Worm (Caenorhabditis elegans) whole organism, young adult: ENCODE measurements around the gene W04G3.10.

Experiments used
- F37B4.10 ChIP-seq: fragments of 200-800 bp; sonication (Bioruptor generic); IDR thresholded peaks from 2 replicates; pipeline ENCODE4 v1.3.6; 2022; ENCODE audit warnings: missing genetic modification characterization, missing compliant biosample characterization
- F55B11.4 ChIP-seq: sonication (generic microtip); optimal IDR thresholded peaks from 2 replicates; lab custom pipeline; 2016; ENCODE audit warnings: missing compliant biosample characterization, missing genetic modification characterization, borderline replicate concordance; ENCODE audit not compliant: insufficient read depth
- aptf-2 ChIP-seq: fragments of 200-800 bp; sonication (Bioruptor generic); conservative IDR thresholded peaks from 2 replicates; pipeline ENCODE4 v1.3.6; 2022; ENCODE audit warnings: missing genetic modification reagents, missing genetic modification characterization, missing compliant biosample characterization
- bed-2 ChIP-seq: fragments of 200-800 bp; sonication (Bioruptor generic); IDR thresholded peaks from 2 replicates; pipeline ENCODE4 v1.3.6; 2022; ENCODE audit warnings: missing genetic modification reagents, missing genetic modification characterization, missing compliant biosample characterization
- ceh-79 ChIP-seq: sonication (generic microtip); optimal IDR thresholded peaks from 2 replicates; lab custom pipeline; 2017; ENCODE audit warnings: mild to moderate bottlenecking, missing genetic modification characterization, missing compliant biosample characterization
- hlh-12 ChIP-seq: sonication (generic microtip); optimal IDR thresholded peaks from 2 replicates; lab custom pipeline; 2016; ENCODE audit warnings: missing genetic modification characterization, missing compliant biosample characterization
- hmg-20 ChIP-seq: fragments of 200-800 bp; sonication (Bioruptor generic); IDR thresholded peaks from 2 replicates; pipeline ENCODE4 v1.3.6; 2022; ENCODE audit warnings: missing genetic modification reagents, missing genetic modification characterization, missing compliant biosample characterization
- hsf-1 ChIP-seq: fragments of 200-800 bp; sonication (Bioruptor generic); IDR thresholded peaks from 2 replicates; pipeline ENCODE4 v1.3.6; 2022; ENCODE audit warnings: missing genetic modification reagents, missing genetic modification characterization, missing compliant biosample characterization
- lsl-1 ChIP-seq: fragments of 200-800 bp; sonication (Bioruptor generic); optimal IDR thresholded peaks from 2 replicates; lab custom pipeline; 2018; ENCODE audit warnings: mild to moderate bottlenecking, missing genetic modification characterization, moderate library complexity, missing compliant biosample characterization
- pha-4 ChIP-seq: fragments of 150-350 bp; sonication (generic microtip); optimal IDR thresholded peaks from 2 replicates; lab custom pipeline; 2014; ENCODE audit warnings: missing biosample characterization, missing genetic modification reagents, missing genetic modification characterization
- sea-2 ChIP-seq: fragments of 200-800 bp; sonication (Bioruptor generic); IDR thresholded peaks from 2 replicates; pipeline ENCODE4 v1.3.6; 2022; ENCODE audit warnings: missing genetic modification characterization, missing compliant biosample characterization
- ztf-3 ChIP-seq: fragments of 200-800 bp; sonication (Bioruptor generic); optimal IDR thresholded peaks from 2 replicates; lab custom pipeline; 2018; ENCODE audit warnings: mild to moderate bottlenecking, missing genetic modification characterization, missing compliant biosample characterization

ce11 chrX:11098086-11098485 lies 20.0 kb upstream of the W04G3.10 start, which contains the start of gene W02H3.3:
- TF ChIP-seq sea-2 (GFP tag; lab: Robert Waterston, UW) (no peak), pha-4 (tag; lab: Kevin White, UChicago) (no peak), ztf-3 (GFP tag; lab: Kevin White, UChicago) (no peak), hmg-20 (no peak), aptf-2 (GFP tag; lab: Robert Waterston, UW) (no peak), hsf-1 (GFP tag; lab: Robert Waterston, UW) (no peak), lsl-1 (GFP tag; lab: Kevin White, UChicago) (no peak), ceh-79 (tag; lab: Kevin White, UChicago) (no peak), F37B4.10 (no peak), hlh-12 (no peak), F55B11.4 (no peak), bed-2 (GFP tag; lab: Robert Waterston, UW) (no peak)
